Fruit fly (Drosophila melanogaster) whole organism, pupa: Measurements from ENCODE around the gene Uch-L5.

Source experiments
- CG10348 ChIP-seq: fragments of 200-800 bp; sonication (Bioruptor generic); IDR thresholded peaks from 2 replicates; pipeline ENCODE4 v1.3.6; 2022; ENCODE audit warnings: missing biosample characterization, missing genetic modification characterization
- CG13204 ChIP-seq: fragments of 200-800 bp; sonication (Bioruptor generic); optimal IDR thresholded peaks from 2 replicates; lab custom pipeline; 2018; ENCODE audit warnings: missing biosample characterization, mild to moderate bottlenecking, missing genetic modification characterization, moderate library complexity
- CG14655 ChIP-seq: fragments of 200-800 bp; sonication (Bioruptor generic); optimal IDR thresholded peaks from 3 replicates; lab custom pipeline; 2017; ENCODE audit warnings: mild to moderate bottlenecking, missing biosample characterization, missing genetic modification reagents, missing genetic modification characterization
- CG17806 ChIP-seq: fragments of 200-800 bp; sonication (Bioruptor generic); optimal IDR thresholded peaks from 2 replicates; lab custom pipeline; 2018; ENCODE audit warnings: missing biosample characterization, mild to moderate bottlenecking, missing genetic modification characterization, moderate library complexity
- CG32121 ChIP-seq: fragments of 200-800 bp; sonication (Bioruptor generic); IDR thresholded peaks from 2 replicates; pipeline ENCODE4 v1.3.6; 2022; ENCODE audit warnings: missing biosample characterization, missing genetic modification characterization
- CG4496 ChIP-seq: fragments of 200-800 bp; sonication (Bioruptor generic); IDR thresholded peaks from 3 replicates; pipeline ENCODE4 v1.3.6; 2022; ENCODE audit warnings: missing biosample characterization, missing genetic modification characterization
- CG8159 ChIP-seq: fragments of 200-800 bp; sonication (Bioruptor generic); optimal IDR thresholded peaks from 3 replicates; lab custom pipeline; 2018; ENCODE audit warnings: missing biosample characterization, mild to moderate bottlenecking, missing genetic modification characterization, moderate library complexity
- CG8301 ChIP-seq: fragments of 200-800 bp; sonication (Bioruptor generic); optimal IDR thresholded peaks from 2 replicates; lab custom pipeline; 2018; ENCODE audit warnings: missing biosample characterization, mild to moderate bottlenecking, missing genetic modification characterization
- D1 ChIP-seq: fragments of 200-800 bp; sonication (Bioruptor generic); optimal IDR thresholded peaks from 2 replicates; lab custom pipeline; 2018; ENCODE audit warnings: missing biosample characterization, mild to moderate bottlenecking, missing genetic modification characterization, moderate library complexity
- EcR ChIP-seq: fragments of 200-800 bp; sonication (Bioruptor generic); optimal IDR thresholded peaks from 3 replicates; lab custom pipeline; 2019; ENCODE audit warnings: missing biosample characterization, missing genetic modification characterization, mild to moderate bottlenecking, moderate library complexity, missing genetic modification reagents
- Ets98B ChIP-seq: fragments of 200-800 bp; sonication (Bioruptor generic); IDR thresholded peaks from 2 replicates; pipeline ENCODE4 v1.3.6; 2022; ENCODE audit warnings: missing biosample characterization, missing genetic modification characterization
- Pif1B ChIP-seq: fragments of 200-800 bp; sonication (Bioruptor generic); optimal IDR thresholded peaks from 3 replicates; lab custom pipeline; 2016; ENCODE audit warnings: missing biosample characterization, missing genetic modification characterization
- fd96Ca ChIP-seq: fragments of 200-800 bp; sonication (Bioruptor generic); IDR thresholded peaks from 3 replicates; pipeline ENCODE4 v1.3.6; 2022; ENCODE audit warnings: missing biosample characterization, missing genetic modification characterization

- TF ChIP-seq CG8301 (no peak), EcR (no peak), D1 (tag; lab: Kevin White, UChicago) (no peak), CG4496 (GFP tag; lab: Robert Waterston, UW) (no peak), CG13204 (GFP tag; lab: Kevin White, UChicago) (no peak), CG14655 (GFP tag; lab: Kevin White, UChicago) (no peak), Ets98B (no peak), CG32121 (GFP tag; lab: Robert Waterston, UW) (no peak), CG17806 (tag; lab: Kevin White, UChicago) (no peak), CG8159 (no peak), CG10348 (GFP tag; lab: Robert Waterston, UW) (no peak), Pif1B (GFP tag; lab: Kevin White, UChicago) (no peak), fd96Ca (GFP tag; lab: Robert Waterston, UW) (no peak)
These were observed 15.3 kb upstream of the Uch-L5 start, which contains the start of gene CG32037 for dm6 chr3L:9492115-9492514.
